Fruit fly (Drosophila melanogaster) whole organism, pupa: ENCODE measurements around the gene bab1.

Experiments
- CG10348 ChIP-seq: fragments of 200-800 bp; sonication (Bioruptor generic); IDR thresholded peaks from 2 replicates; pipeline ENCODE4 v1.3.6; 2022; ENCODE audit warnings: missing biosample characterization, missing genetic modification characterization
- CG12605 ChIP-seq: fragments of 200-800 bp; sonication (Bioruptor generic); IDR thresholded peaks from 2 replicates; pipeline ENCODE4 v1.3.6; 2022; ENCODE audit warnings: missing biosample characterization, missing genetic modification characterization
- CG13204 ChIP-seq: fragments of 200-800 bp; sonication (Bioruptor generic); optimal IDR thresholded peaks from 2 replicates; lab custom pipeline; 2018; ENCODE audit warnings: missing biosample characterization, mild to moderate bottlenecking, missing genetic modification characterization, moderate library complexity
- CG14655 ChIP-seq: fragments of 200-800 bp; sonication (Bioruptor generic); optimal IDR thresholded peaks from 3 replicates; lab custom pipeline; 2017; ENCODE audit warnings: mild to moderate bottlenecking, missing biosample characterization, missing genetic modification reagents, missing genetic modification characterization
- CG15710 ChIP-seq: fragments of 200-800 bp; sonication (Bioruptor generic); optimal IDR thresholded peaks from 2 replicates; lab custom pipeline; 2018; ENCODE audit warnings: missing biosample characterization, mild to moderate bottlenecking, missing genetic modification characterization, moderate library complexity
- CG17806 ChIP-seq: fragments of 200-800 bp; sonication (Bioruptor generic); optimal IDR thresholded peaks from 2 replicates; lab custom pipeline; 2018; ENCODE audit warnings: missing biosample characterization, mild to moderate bottlenecking, missing genetic modification characterization, moderate library complexity
- CG32121 ChIP-seq: fragments of 200-800 bp; sonication (Bioruptor generic); IDR thresholded peaks from 2 replicates; pipeline ENCODE4 v1.3.6; 2022; ENCODE audit warnings: missing biosample characterization, missing genetic modification characterization
- CG34367 ChIP-seq: fragments of 200-800 bp; sonication (Bioruptor generic); optimal IDR thresholded peaks from 2 replicates; lab custom pipeline; 2018; ENCODE audit warnings: missing biosample characterization, mild to moderate bottlenecking, missing genetic modification characterization
- CG4496 ChIP-seq: fragments of 200-800 bp; sonication (Bioruptor generic); IDR thresholded peaks from 3 replicates; pipeline ENCODE4 v1.3.6; 2022; ENCODE audit warnings: missing biosample characterization, missing genetic modification characterization
- CG8159 ChIP-seq: fragments of 200-800 bp; sonication (Bioruptor generic); optimal IDR thresholded peaks from 3 replicates; lab custom pipeline; 2018; ENCODE audit warnings: missing biosample characterization, mild to moderate bottlenecking, missing genetic modification characterization, moderate library complexity
- CG8301 ChIP-seq: fragments of 200-800 bp; sonication (Bioruptor generic); optimal IDR thresholded peaks from 2 replicates; lab custom pipeline; 2018; ENCODE audit warnings: missing biosample characterization, mild to moderate bottlenecking, missing genetic modification characterization
- CG9948 ChIP-seq: fragments of 200-800 bp; sonication (Bioruptor generic); optimal IDR thresholded peaks from 2 replicates; lab custom pipeline; 2018; ENCODE audit warnings: missing biosample characterization, mild to moderate bottlenecking, missing genetic modification characterization, moderate library complexity
- D1 ChIP-seq: fragments of 200-800 bp; sonication (Bioruptor generic); optimal IDR thresholded peaks from 2 replicates; lab custom pipeline; 2018; ENCODE audit warnings: missing biosample characterization, mild to moderate bottlenecking, missing genetic modification characterization, moderate library complexity
- EcR ChIP-seq: fragments of 200-800 bp; sonication (Bioruptor generic); optimal IDR thresholded peaks from 3 replicates; lab custom pipeline; 2019; ENCODE audit warnings: missing biosample characterization, missing genetic modification characterization, mild to moderate bottlenecking, moderate library complexity, missing genetic modification reagents
- Ets98B ChIP-seq: fragments of 200-800 bp; sonication (Bioruptor generic); IDR thresholded peaks from 2 replicates; pipeline ENCODE4 v1.3.6; 2022; ENCODE audit warnings: missing biosample characterization, missing genetic modification characterization
- Pif1A ChIP-seq: fragments of 200-800 bp; sonication (Bioruptor generic); optimal IDR thresholded peaks from 3 replicates; lab custom pipeline; 2016; ENCODE audit warnings: missing biosample characterization, missing genetic modification characterization
- Pif1B ChIP-seq: fragments of 200-800 bp; sonication (Bioruptor generic); optimal IDR thresholded peaks from 3 replicates; lab custom pipeline; 2016; ENCODE audit warnings: missing biosample characterization, missing genetic modification characterization
- Snoo ChIP-seq: fragments of 200-800 bp; sonication (Bioruptor generic); optimal IDR thresholded peaks from 3 replicates; lab custom pipeline; 2017; ENCODE audit warnings: missing biosample characterization, mild to moderate bottlenecking, missing genetic modification characterization, inconsistent platforms
- fd96Ca ChIP-seq: fragments of 200-800 bp; sonication (Bioruptor generic); IDR thresholded peaks from 3 replicates; pipeline ENCODE4 v1.3.6; 2022; ENCODE audit warnings: missing biosample characterization, missing genetic modification characterization
- gl ChIP-seq: fragments of 200-800 bp; sonication (Bioruptor generic); optimal IDR thresholded peaks from 2 replicates; lab custom pipeline; 2018; ENCODE audit warnings: missing biosample characterization, mild to moderate bottlenecking, missing genetic modification characterization
- rn ChIP-seq: fragments of 200-800 bp; sonication (Bioruptor generic); IDR thresholded peaks from 2 replicates; pipeline ENCODE4 v1.3.6; 2022; ENCODE audit warnings: missing biosample characterization, missing genetic modification characterization

The bab1 gene

dm6 chr3L:1029610-1030284 lies 71.1 kb downstream of the bab1 start:
- no peak for TF ChIP-seq Pif1B
- no peak for TF ChIP-seq CG14655 (GFP tag; lab: Kevin White, UChicago)
- no peak for TF ChIP-seq D1
- no peak for TF ChIP-seq CG17806 (tag; lab: Kevin White, UChicago)
- no peak for TF ChIP-seq CG9948 (tag; lab: Kevin White, UChicago)
- peak; percentile 71 for TF ChIP-seq CG8301 (tag; lab: Kevin White, UChicago)
- TF ChIP-seq EcR (GFP tag; lab: Kevin White, UChicago) = no peak
- peak; percentile 20 for TF ChIP-seq CG8159 (tag; lab: Kevin White, UChicago)
- peak; percentile 72 for TF ChIP-seq Ets98B (GFP tag; lab: Robert Waterston, UW)
- no peak for TF ChIP-seq Snoo (tag; lab: Kevin White, UChicago)
- peak; percentile 58 for TF ChIP-seq CG12605
- 0 out of 3 replicates have a peak, but pooled peaks have one; percentile 64 for TF ChIP-seq fd96Ca
- peak; percentile 7 for TF ChIP-seq CG15710 (tag; lab: Kevin White, UChicago)
- TF ChIP-seq CG13204 (GFP tag; lab: Kevin White, UChicago) = no peak
- TF ChIP-seq CG4496 = peak; percentile 53; the same call in 2 of the 3 replicates
- no peak for TF ChIP-seq gl
- TF ChIP-seq CG10348 = peak; percentile 31; the same call in 1 of the 2 replicates
- TF ChIP-seq rn (GFP tag; lab: Robert Waterston, UW) = no peak; the same call in 1 of the 2 replicates
- TF ChIP-seq CG34367 (tag; lab: Kevin White, UChicago) = no peak
- no peak for TF ChIP-seq Pif1A (GFP tag; lab: Kevin White, UChicago)
- TF ChIP-seq CG32121 (GFP tag; lab: Robert Waterston, UW) = peak; percentile 53; the same call in 1 of the 2 replicates

dm6 chr3L:1023728-1024127 lies 77.2 kb downstream of the bab1 start:
- no peak for TF ChIP-seq CG10348
- TF ChIP-seq CG17806 (tag; lab: Kevin White, UChicago) = no peak
- TF ChIP-seq rn (GFP tag; lab: Robert Waterston, UW) = no peak
- no peak for TF ChIP-seq CG9948 (tag; lab: Kevin White, UChicago)
- TF ChIP-seq CG8159 (tag; lab: Kevin White, UChicago) = no peak
- no peak for TF ChIP-seq Pif1B
- no peak for TF ChIP-seq CG4496
- TF ChIP-seq CG14655 (GFP tag; lab: Kevin White, UChicago) = no peak
- no peak for TF ChIP-seq fd96Ca
- TF ChIP-seq Snoo (tag; lab: Kevin White, UChicago) = no peak
- TF ChIP-seq gl = no peak

dm6 chr3L:1022783-1023182 lies 78.1 kb downstream of the bab1 start:
- TF ChIP-seq CG32121 (GFP tag; lab: Robert Waterston, UW) (peak; percentile 27; the same call in 1 of the 2 replicates), CG8301 (tag; lab: Kevin White, UChicago) (no peak), Ets98B (GFP tag; lab: Robert Waterston, UW) (peak; percentile 47), Pif1B (no peak)

dm6 chr3L:1022206-1022605 lies 78.7 kb downstream of the bab1 start:
- TF ChIP-seq CG8301 (tag; lab: Kevin White, UChicago) (no peak), CG13204 (GFP tag; lab: Kevin White, UChicago) (no peak), Pif1B (no peak), CG4496 (no peak), CG14655 (GFP tag; lab: Kevin White, UChicago) (no peak), CG9948 (tag; lab: Kevin White, UChicago) (no peak), gl (no peak), CG34367 (tag; lab: Kevin White, UChicago) (no peak), fd96Ca (no peak), CG12605 (no peak), EcR (GFP tag; lab: Kevin White, UChicago) (no peak), D1 (no peak), CG32121 (GFP tag; lab: Robert Waterston, UW) (no peak), CG8159 (tag; lab: Kevin White, UChicago) (no peak), Ets98B (GFP tag; lab: Robert Waterston, UW) (no peak), rn (GFP tag; lab: Robert Waterston, UW) (no peak), CG15710 (tag; lab: Kevin White, UChicago) (no peak), CG10348 (no peak), Pif1A (GFP tag; lab: Kevin White, UChicago) (no peak), Snoo (tag; lab: Kevin White, UChicago) (no peak)

dm6 chr3L:1021642-1022041 lies 79.2 kb downstream of the bab1 start:
- TF ChIP-seq CG9948 (tag; lab: Kevin White, UChicago) (no peak), CG8159 (tag; lab: Kevin White, UChicago) (no peak), Ets98B (GFP tag; lab: Robert Waterston, UW) (no peak), CG32121 (GFP tag; lab: Robert Waterston, UW) (no peak), Pif1A (GFP tag; lab: Kevin White, UChicago) (no peak), CG17806 (tag; lab: Kevin White, UChicago) (no peak), CG12605 (no peak), EcR (GFP tag; lab: Kevin White, UChicago) (no peak), gl (no peak)

- TF ChIP-seq Snoo (tag; lab: Kevin White, UChicago) (no peak), CG34367 (tag; lab: Kevin White, UChicago) (no peak), CG8159 (tag; lab: Kevin White, UChicago) (no peak), CG15710 (tag; lab: Kevin White, UChicago) (no peak)
- TF ChIP-seq, all 21 proteins: peak for 0
These were observed 81.0 kb downstream of the bab1 start for dm6 chr3L:1019876-1020275.
